Worm (Caenorhabditis elegans): Measurements from ENCODE around the gene gpa-1.

DNA sequence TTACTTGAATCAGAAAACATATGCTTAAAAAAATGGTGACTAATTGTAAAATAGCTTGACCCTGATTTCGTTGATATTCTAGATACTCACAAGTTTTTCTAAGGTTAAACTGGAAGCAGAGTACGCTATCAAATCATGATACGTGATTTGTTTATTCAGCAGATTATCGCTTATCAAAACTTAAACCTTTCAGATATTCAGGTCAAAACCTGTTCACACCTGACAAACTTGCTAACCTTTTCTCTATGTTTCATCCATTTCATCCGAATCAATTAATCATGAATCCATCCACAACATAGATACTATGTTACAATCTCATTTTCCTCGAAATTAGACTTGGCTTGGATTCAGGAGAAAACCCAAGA, 29.7 kb downstream of the gpa-1 start:
- TF ChIP-seq nhr-47 (tag; optimal IDR thresholded peaks at IDR 0.05) (no peak), unc-62 (GFP tag; optimal IDR thresholded peaks at IDR 0.05) (no peak), zip-4 (GFP tag; optimal IDR thresholded peaks at IDR 0.05) (no peak), ztf-11 (tag; optimal IDR thresholded peaks at IDR 0.05) (no peak), nhr-12 (tag; optimal IDR thresholded peaks at IDR 0.05) (no peak), lir-3 (tag; optimal IDR thresholded peaks at IDR 0.05; ENCODE audit: poor library complexity) (no peak), aly-2 (tag; optimal IDR thresholded peaks at IDR 0.05) (no peak), nhr-85 (tag) (peak; percentile 86), unc-86 (tag; optimal IDR thresholded peaks at IDR 0.05) (no peak)

Measured in whole organism, L1 larva.